Fruit fly (Drosophila melanogaster) S2 (cell line): ENCODE data around the gene Edem2.

Source experiments
- CG8478 ChIP-seq: fragments of >200 bp; optimal IDR thresholded peaks from 2 replicates; lab custom pipeline; 2018
- CTCF ChIP-seq, 2 experiments: fragments of >200 bp; optimal IDR thresholded peaks; 2 replicates each; lab custom pipeline; 2018

DNA sequence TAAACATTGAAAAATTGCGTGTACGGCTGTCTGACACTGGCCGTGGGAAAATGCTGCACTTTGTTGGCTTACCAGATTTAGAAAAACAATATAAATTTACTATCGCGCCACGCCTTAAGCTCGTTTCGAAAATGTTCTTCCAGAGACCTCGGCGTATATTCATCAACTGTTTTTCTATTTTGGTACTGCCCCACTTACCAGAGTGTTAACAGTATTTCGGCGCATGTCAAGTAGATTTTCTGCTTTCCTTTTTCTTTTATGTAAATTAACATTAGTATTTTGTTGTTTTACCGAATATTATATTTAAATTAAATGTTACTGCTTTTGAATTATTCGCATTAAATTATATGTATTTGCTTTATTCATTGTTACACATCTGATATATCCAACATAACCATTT, 23.0 kb downstream of the Edem2 start, which contains the start of gene kek4:
- TF ChIP-seq CG8478 (lab: Kevin White, UChicago) (no peak), CTCF (optimal IDR thresholded peaks at IDR 0.05; lab: Kevin White, UChicago) (no peak)
